Worm (Caenorhabditis elegans) whole organism, mixed stage, embryonic: ENCODE data around the gene arrd-6.

Experiments
- M03D4.4 ChIP-seq: sonication (generic microtip); optimal IDR thresholded peaks from 2 replicates; lab custom pipeline; 2017; ENCODE audit warnings: mild to moderate bottlenecking, missing genetic modification characterization, missing compliant biosample characterization
- bed-3 ChIP-seq: fragments of 200-800 bp; sonication (Bioruptor generic); optimal IDR thresholded peaks from 3 replicates; lab custom pipeline; 2018; ENCODE audit warnings: mild to moderate bottlenecking, missing genetic modification characterization, moderate library complexity, missing compliant biosample characterization
- blmp-1 ChIP-seq: fragments of 150-350 bp; optimal IDR thresholded peaks from 2 replicates; lab custom pipeline; 2014; ENCODE audit warnings: missing biosample characterization, missing genetic modification characterization
- ceh-39 ChIP-seq: fragments of 150-350 bp; optimal IDR thresholded peaks from 2 replicates; lab custom pipeline; 2014; ENCODE audit warnings: missing biosample characterization, missing genetic modification characterization
- ceh-43 ChIP-seq: fragments of 200-800 bp; sonication (Bioruptor generic); optimal IDR thresholded peaks from 2 replicates; lab custom pipeline; 2018; ENCODE audit warnings: mild to moderate bottlenecking, missing genetic modification characterization, moderate library complexity, missing compliant biosample characterization
- ceh-83 ChIP-seq: fragments of 200-800 bp; sonication (Bioruptor generic); optimal IDR thresholded peaks from 2 replicates; lab custom pipeline; 2018; ENCODE audit warnings: mild to moderate bottlenecking, missing genetic modification characterization, missing compliant biosample characterization
- ces-1 ChIP-seq: fragments of 150-350 bp; optimal IDR thresholded peaks from 2 replicates; lab custom pipeline; 2014; ENCODE audit warnings: missing biosample characterization, missing genetic modification reagents, missing genetic modification characterization
- drap-1 ChIP-seq: fragments of 200-800 bp; sonication (Bioruptor generic); optimal IDR thresholded peaks from 3 replicates; lab custom pipeline; 2018; ENCODE audit warnings: mild to moderate bottlenecking, missing genetic modification characterization, missing compliant biosample characterization
- elt-1 ChIP-seq: sonication (generic microtip); optimal IDR thresholded peaks from 2 replicates; lab custom pipeline; 2017; ENCODE audit warnings: missing genetic modification characterization, mild to moderate bottlenecking, missing compliant biosample characterization, antibody characterized with exemption, moderate library complexity, borderline replicate concordance; ENCODE audit not compliant: insufficient read depth
- elt-3 ChIP-seq: fragments of 150-350 bp; optimal IDR thresholded peaks from 2 replicates; lab custom pipeline; 2014; ENCODE audit warnings: missing biosample characterization, missing genetic modification characterization
- flh-1 ChIP-seq: fragments of 200-800 bp; sonication (Bioruptor generic); optimal IDR thresholded peaks from 2 replicates; lab custom pipeline; 2018; ENCODE audit warnings: mild to moderate bottlenecking, missing genetic modification characterization, moderate library complexity, missing compliant biosample characterization
- ham-2 ChIP-seq: fragments of 200-800 bp; sonication (Bioruptor generic); optimal IDR thresholded peaks from 2 replicates; lab custom pipeline; 2018; ENCODE audit warnings: mild to moderate bottlenecking, missing genetic modification characterization, missing compliant biosample characterization
- hlh-1 ChIP-seq: fragments of 150-350 bp; optimal IDR thresholded peaks from 2 replicates; lab custom pipeline; 2014; ENCODE audit warnings: missing biosample characterization, missing genetic modification reagents, missing genetic modification characterization
- lin-32 ChIP-seq: fragments of 200-800 bp; sonication (Bioruptor generic); optimal IDR thresholded peaks from 2 replicates; lab custom pipeline; 2018; ENCODE audit warnings: mild to moderate bottlenecking, missing genetic modification characterization, missing compliant biosample characterization
- lsy-2 ChIP-seq: fragments of 150-350 bp; optimal IDR thresholded peaks from 2 replicates; lab custom pipeline; 2014; ENCODE audit warnings: missing biosample characterization, missing genetic modification characterization
- mab-5 ChIP-seq: fragments of 150-350 bp; optimal IDR thresholded peaks from 2 replicates; lab custom pipeline; 2014; ENCODE audit warnings: missing biosample characterization, missing genetic modification characterization
- mep-1 ChIP-seq: fragments of 150-350 bp; optimal IDR thresholded peaks from 2 replicates; lab custom pipeline; 2017; ENCODE audit warnings: missing biosample characterization, missing genetic modification reagents, missing genetic modification characterization, inconsistent platforms
- mls-2 ChIP-seq: sonication (generic microtip); optimal IDR thresholded peaks from 2 replicates; lab custom pipeline; 2016; ENCODE audit warnings: mild to moderate bottlenecking, missing genetic modification characterization, moderate library complexity, missing compliant biosample characterization
- nhr-12 ChIP-seq: fragments of 150-350 bp; optimal IDR thresholded peaks from 2 replicates; lab custom pipeline; 2014; ENCODE audit warnings: missing biosample characterization, missing genetic modification characterization
- nhr-2 ChIP-seq: fragments of 150-350 bp; optimal IDR thresholded peaks from 2 replicates; lab custom pipeline; 2014; ENCODE audit warnings: missing biosample characterization, missing genetic modification characterization
- nhr-237 ChIP-seq: fragments of 150-350 bp; optimal IDR thresholded peaks from 2 replicates; lab custom pipeline; 2014; ENCODE audit warnings: missing biosample characterization, missing genetic modification characterization
- nhr-28 ChIP-seq: fragments of 150-350 bp; optimal IDR thresholded peaks from 2 replicates; lab custom pipeline; 2014; ENCODE audit warnings: missing biosample characterization, missing genetic modification characterization
- nhr-76 ChIP-seq: sonication (generic microtip); optimal IDR thresholded peaks from 2 replicates; lab custom pipeline; 2017; ENCODE audit warnings: missing biosample characterization, missing genetic modification characterization
- pha-4 ChIP-seq: fragments of 150-350 bp; optimal IDR thresholded peaks from 2 replicates; lab custom pipeline; 2018; ENCODE audit warnings: missing biosample characterization, missing genetic modification reagents, missing genetic modification characterization
- sem-2 ChIP-seq: fragments of 200-800 bp; sonication (Bioruptor generic); optimal IDR thresholded peaks from 2 replicates; lab custom pipeline; 2018; ENCODE audit warnings: mild to moderate bottlenecking, missing genetic modification characterization, missing compliant biosample characterization
- snpc-4 ChIP-seq: fragments of 150-350 bp; optimal IDR thresholded peaks from 2 replicates; lab custom pipeline; 2014; ENCODE audit warnings: missing biosample characterization, missing genetic modification characterization
- sptf-1 ChIP-seq: sonication (generic microtip); optimal IDR thresholded peaks from 2 replicates; lab custom pipeline; 2017; ENCODE audit warnings: mild to moderate bottlenecking, missing genetic modification characterization, moderate library complexity, missing compliant biosample characterization
- tbx-8 ChIP-seq: fragments of 200-800 bp; sonication (Bioruptor generic); optimal IDR thresholded peaks from 2 replicates; lab custom pipeline; 2018; ENCODE audit warnings: mild to moderate bottlenecking, missing genetic modification characterization, moderate library complexity, missing compliant biosample characterization
- unc-120 ChIP-seq: sonication (generic microtip); optimal IDR thresholded peaks from 2 replicates; lab custom pipeline; 2017; ENCODE audit warnings: missing genetic modification characterization, missing compliant biosample characterization; ENCODE audit not compliant: poor library complexity, severe bottlenecking
- unc-62 ChIP-seq: fragments of 150-350 bp; optimal IDR thresholded peaks from 2 replicates; lab custom pipeline; 2014; ENCODE audit warnings: missing biosample characterization, missing genetic modification reagents, missing genetic modification characterization
- zip-8 ChIP-seq: fragments of 150-350 bp; optimal IDR thresholded peaks from 2 replicates; lab custom pipeline; 2014; ENCODE audit warnings: missing biosample characterization, missing genetic modification characterization
- ztf-11 ChIP-seq: fragments of 150-350 bp; optimal IDR thresholded peaks from 2 replicates; lab custom pipeline; 2014; ENCODE audit warnings: missing biosample characterization, missing genetic modification characterization

Gene arrd-6

ce11 chrII:11125059-11125594 lies 17.4 kb upstream of the arrd-6 start:
- no peak for TF ChIP-seq zip-8 (tag; lab: Kevin White, UChicago)
- TF ChIP-seq tbx-8: no peak
- TF ChIP-seq drap-1 (GFP tag; lab: Kevin White, UChicago): no peak
- TF ChIP-seq pha-4 (tag; lab: Kevin White, UChicago): no peak
- no peak for TF ChIP-seq nhr-76
- no peak for TF ChIP-seq lin-32 (GFP tag; lab: Kevin White, UChicago)
- TF ChIP-seq ztf-11: no peak
- TF ChIP-seq mab-5 (tag; lab: Kevin White, UChicago): no peak
- no peak for TF ChIP-seq elt-3 (tag; lab: Kevin White, UChicago)
- no peak for TF ChIP-seq ceh-43 (GFP tag; lab: Kevin White, UChicago)
- TF ChIP-seq unc-120 (tag; lab: Kevin White, UChicago): no peak
- TF ChIP-seq blmp-1 (tag; lab: Kevin White, UChicago): no peak
- no peak for TF ChIP-seq nhr-28 (tag; lab: Kevin White, UChicago)

DNA sequence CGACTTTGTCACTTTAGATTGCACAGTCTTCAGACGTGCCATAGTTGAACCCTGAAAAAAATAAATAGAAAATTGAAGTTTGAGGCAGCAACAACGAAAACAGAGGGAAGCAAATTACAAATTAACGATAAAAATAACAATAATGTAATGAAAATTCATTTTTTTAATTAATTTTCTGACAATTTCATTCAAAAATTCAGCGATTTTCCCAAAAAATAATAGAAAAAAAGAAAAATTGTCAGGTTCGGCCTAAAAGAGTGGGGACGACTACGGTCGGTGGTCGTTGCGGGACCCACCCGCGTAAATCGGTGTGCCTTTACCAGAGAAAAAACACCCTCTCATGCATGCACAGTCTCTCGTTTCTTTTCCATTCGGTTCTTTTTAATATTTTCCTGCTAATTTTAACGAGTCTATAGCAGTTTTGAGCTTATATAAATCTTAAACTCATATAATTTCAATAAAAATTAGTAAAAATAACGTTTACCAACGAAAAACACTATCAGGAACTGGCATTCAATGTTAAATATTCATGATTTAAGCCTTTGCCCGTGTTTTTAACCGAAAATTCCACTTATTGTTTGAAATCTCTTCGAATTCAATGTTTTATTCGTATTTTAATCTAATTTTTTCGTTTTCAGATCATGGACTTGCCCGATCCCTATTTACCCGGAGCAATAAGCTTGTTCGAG lies 16.1 kb upstream of the arrd-6 start, which contains the start of the genes rps-9 and lsm-1:
TSS of gene rps-9 (minus strand) at position 51 of the 689 bp plus-strand sequence.
TSS of gene lsm-1 (plus strand) at position 639 of the 689 bp plus-strand sequence.
- TF ChIP-seq mep-1 (tag; lab: Kevin White, UChicago): peak; percentile 46
- peak; percentile 11 for TF ChIP-seq hlh-1
- TF ChIP-seq snpc-4 (tag; lab: Kevin White, UChicago): no peak
- TF ChIP-seq nhr-237 (tag; lab: Kevin White, UChicago): peak; percentile 50
- peak; percentile 44 for TF ChIP-seq ces-1 (GFP tag; lab: Kevin White, UChicago)
- peak; percentile 95 for TF ChIP-seq lsy-2 (tag; lab: Kevin White, UChicago)
- TF ChIP-seq unc-62 (GFP tag; lab: Kevin White, UChicago): no peak

- TF ChIP-seq flh-1 (GFP tag; lab: Kevin White, UChicago): no peak
- TF ChIP-seq M03D4.4 (tag; lab: Kevin White, UChicago): no peak
- no peak for TF ChIP-seq ces-1 (GFP tag; lab: Kevin White, UChicago)
- no peak for TF ChIP-seq nhr-2 (tag; lab: Kevin White, UChicago)
- no peak for TF ChIP-seq ceh-39 (tag; lab: Kevin White, UChicago)
- TF ChIP-seq ceh-83 (GFP tag; lab: Kevin White, UChicago): no peak
- no peak for TF ChIP-seq drap-1 (GFP tag; lab: Kevin White, UChicago)
- TF ChIP-seq nhr-12: no peak
Measured at ce11 chrII:11127364-11127763, 15.2 kb upstream of the arrd-6 start, which contains the start of gene F40F8.1. Gene F40F8.1, plus strand, starts transcription at chrII:11127664.

ce11 chrII:11128989-11129388 lies 13.6 kb upstream of the arrd-6 start, which contains the start of gene F40F8.3:
Gene F40F8.3, plus strand, starts transcription at chrII:11129289.
- TF ChIP-seq tbx-8 (no peak), sem-2 (GFP tag; lab: Kevin White, UChicago) (no peak), drap-1 (GFP tag; lab: Kevin White, UChicago) (no peak), blmp-1 (tag; lab: Kevin White, UChicago) (no peak), unc-120 (tag; lab: Kevin White, UChicago) (no peak), nhr-28 (tag; lab: Kevin White, UChicago) (no peak), ceh-83 (GFP tag; lab: Kevin White, UChicago) (no peak), mls-2 (tag; lab: Kevin White, UChicago) (no peak), nhr-76 (no peak)
- TF ChIP-seq, all 35 proteins: peak for 0

- TF ChIP-seq M03D4.4 (tag; lab: Kevin White, UChicago) (no peak), ces-1 (GFP tag; lab: Kevin White, UChicago) (no peak), bed-3 (no peak), snpc-4 (tag; lab: Kevin White, UChicago) (no peak), ceh-83 (GFP tag; lab: Kevin White, UChicago) (no peak), ceh-43 (GFP tag; lab: Kevin White, UChicago) (no peak), nhr-76 (no peak), sptf-1 (tag; lab: Kevin White, UChicago) (no peak), drap-1 (GFP tag; lab: Kevin White, UChicago) (no peak), ceh-39 (tag; lab: Kevin White, UChicago) (no peak), nhr-28 (tag; lab: Kevin White, UChicago) (no peak), nhr-2 (tag; lab: Kevin White, UChicago) (no peak), elt-1 (no peak), mls-2 (tag; lab: Kevin White, UChicago) (no peak), ham-2 (GFP tag; lab: Kevin White, UChicago) (no peak), nhr-12 (no peak)
Measured at ce11 chrII:11129517-11129916, 13.0 kb upstream of the arrd-6 start, which contains the start of gene F40F8.12. Gene F40F8.12, plus strand, starts transcription at chrII:11129817.
